Fruit fly (Drosophila melanogaster) S2 (cell line): ENCODE measurements around the gene Trs33.

ENCODE experiments used
- CG8478 ChIP-seq: fragments of >200 bp; optimal IDR thresholded peaks from 2 replicates; lab custom pipeline; 2018
- CTCF ChIP-seq, 2 experiments: fragments of >200 bp; optimal IDR thresholded peaks; 2 replicates each; lab custom pipeline; 2018

Gene Trs33

DNA sequence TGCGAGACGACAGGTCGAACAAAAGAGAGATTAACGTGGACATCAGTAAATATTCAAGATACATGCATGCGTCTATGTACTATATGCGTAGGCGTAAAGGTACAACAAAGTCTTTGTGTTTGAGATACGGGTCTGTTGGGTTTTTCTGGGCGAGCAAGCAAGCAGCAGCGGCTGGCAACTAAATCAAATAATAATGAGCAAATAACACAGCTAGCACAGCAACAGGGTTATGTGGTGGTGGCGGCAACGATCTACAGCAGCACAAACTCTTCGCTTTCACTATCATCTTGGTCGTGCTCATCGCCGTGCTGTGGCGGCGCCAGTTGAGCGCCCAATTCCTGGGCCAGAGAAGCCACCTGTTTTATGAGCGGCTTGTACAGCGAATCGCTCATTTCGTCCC lies 3.2 kb upstream of the Trs33 start:
- no peak for TF ChIP-seq CG8478

- no peak for TF ChIP-seq CTCF (optimal IDR thresholded peaks at IDR 0.05; lab: Kevin White, UChicago)
- no peak for TF ChIP-seq CG8478
Measured at dm6 chr3R:15347822-15348221, 3.0 kb downstream of the Trs33 start, which contains the start of the genes CG42726 and CG42727. Gene CG42726 (plus strand): TSS chr3R:15348048. Gene CG42727 (plus strand): TSS chr3R:15348048.

DNA sequence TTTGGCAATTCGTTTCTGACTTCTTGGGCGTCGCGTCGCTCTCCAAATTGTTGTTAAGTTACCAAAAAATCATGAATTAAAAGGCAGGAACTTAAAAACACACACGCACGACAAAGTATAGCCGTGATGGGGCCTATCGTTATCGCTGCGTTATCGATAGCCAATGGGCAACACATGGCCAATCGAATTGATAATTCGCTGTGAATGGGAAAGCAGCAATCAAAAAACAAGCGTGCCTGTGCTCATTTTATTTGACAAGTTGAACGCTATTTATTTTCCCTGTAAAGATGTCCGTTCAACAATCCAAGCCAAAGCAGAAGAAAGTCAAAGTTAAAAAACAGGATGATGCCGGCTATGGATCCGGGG lies 4.8 kb downstream of the Trs33 start, which contains the start of the genes Surf4 and CG31301:
Surf4 (minus strand) TSS at position 159 of the 366 bp plus-strand sequence.
CG31301 (plus strand) TSS at position 188 of the 366 bp plus-strand sequence.
- TF ChIP-seq CTCF (optimal IDR thresholded peaks at IDR 0.05; lab: Kevin White, UChicago) (no peak), CG8478 (no peak)

dm6 chr3R:15345198-15346017 lies 5.4 kb downstream of the Trs33 start:
- TF ChIP-seq CTCF (optimal IDR thresholded peaks at IDR 0.05; lab: Kevin White, UChicago) (no peak), CG8478 (no peak)

DNA sequence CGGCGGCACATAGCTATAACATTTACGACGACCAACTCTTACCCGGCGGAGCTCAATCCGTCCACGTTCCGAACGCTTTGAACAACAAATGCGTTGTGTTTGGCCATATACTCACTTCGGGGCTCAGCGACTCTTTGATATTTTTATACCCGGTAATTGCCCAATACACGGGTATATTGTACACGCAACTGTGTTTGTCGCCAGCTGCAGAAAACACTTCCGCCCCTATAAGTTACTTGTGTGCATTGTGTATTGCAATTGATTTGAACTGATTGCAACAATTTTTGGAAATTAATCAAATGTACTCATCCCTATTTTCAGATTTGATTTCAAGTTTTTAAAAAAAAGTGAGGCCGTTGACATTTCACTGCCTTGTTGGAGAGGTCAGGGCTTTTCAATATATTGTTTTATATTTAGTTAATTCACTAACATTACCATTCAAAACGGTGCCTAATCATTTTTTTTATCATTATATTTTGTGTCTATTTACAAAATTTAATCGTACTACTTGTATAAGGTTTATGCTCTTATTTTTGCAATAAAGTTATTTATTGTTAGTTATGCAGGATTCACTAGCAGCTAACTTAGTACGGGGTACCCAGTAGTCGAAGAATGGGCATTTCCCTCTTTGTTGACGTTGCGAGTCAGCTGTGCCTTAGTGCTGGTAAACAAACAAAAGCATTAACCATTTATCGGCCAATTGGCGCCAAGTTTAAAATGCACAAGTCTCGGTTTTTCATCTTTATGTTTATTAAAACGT lies 7.7 kb downstream of the Trs33 start, which contains the start of gene Nagk:
Nagk (minus strand) TSS at position 331 of the 760 bp plus-strand sequence.
- TF ChIP-seq CTCF (optimal IDR thresholded peaks at IDR 0.05; lab: Kevin White, UChicago), result no peak

dm6 chr3R:15342432-15342925 lies 8.3 kb downstream of the Trs33 start:
- TF ChIP-seq CG8478 (no peak), CTCF (optimal IDR thresholded peaks at IDR 0.05; lab: Kevin White, UChicago) (no peak)

DNA sequence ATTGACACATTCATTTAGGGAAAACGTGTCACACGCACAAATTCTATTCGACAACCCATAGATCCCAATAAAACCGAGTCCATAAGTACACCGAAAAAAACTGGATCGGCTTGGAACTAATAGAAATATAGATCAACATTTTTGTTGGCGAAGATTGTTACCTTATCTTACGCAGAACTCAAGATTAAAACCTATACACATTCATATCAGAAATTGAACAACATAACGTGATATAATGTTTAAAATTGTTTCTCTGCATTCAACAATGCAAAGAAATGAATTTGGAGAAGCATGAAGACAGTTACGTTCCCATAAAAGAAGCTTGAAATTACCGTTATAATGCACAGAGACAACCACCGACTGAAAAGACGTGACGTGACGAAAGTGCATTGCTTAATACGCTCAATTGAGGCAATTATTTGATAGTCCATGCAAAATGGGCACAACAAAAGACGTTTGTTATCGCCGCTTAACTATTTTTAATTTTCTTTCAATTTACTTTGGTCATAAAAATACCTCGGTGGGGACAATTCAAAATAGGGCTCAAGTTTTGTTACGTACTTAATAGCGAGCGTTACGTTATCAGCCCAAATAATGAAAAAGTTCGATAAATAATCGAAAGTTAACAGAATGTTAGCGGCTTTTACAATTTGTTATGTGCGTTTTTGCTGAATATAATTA lies 10.6 kb downstream of the Trs33 start, which contains the start of gene SerRS-m:
SerRS-m (plus strand) TSS at position 616 of the 681 bp plus-strand sequence.
- no peak for TF ChIP-seq CG8478
- no peak for TF ChIP-seq CTCF (optimal IDR thresholded peaks at IDR 0.05; lab: Kevin White, UChicago)

dm6 chr3R:15339111-15339510 lies 11.7 kb downstream of the Trs33 start:
- TF ChIP-seq CTCF (optimal IDR thresholded peaks at IDR 0.05; lab: Kevin White, UChicago) (no peak), CG8478 (no peak)

DNA sequence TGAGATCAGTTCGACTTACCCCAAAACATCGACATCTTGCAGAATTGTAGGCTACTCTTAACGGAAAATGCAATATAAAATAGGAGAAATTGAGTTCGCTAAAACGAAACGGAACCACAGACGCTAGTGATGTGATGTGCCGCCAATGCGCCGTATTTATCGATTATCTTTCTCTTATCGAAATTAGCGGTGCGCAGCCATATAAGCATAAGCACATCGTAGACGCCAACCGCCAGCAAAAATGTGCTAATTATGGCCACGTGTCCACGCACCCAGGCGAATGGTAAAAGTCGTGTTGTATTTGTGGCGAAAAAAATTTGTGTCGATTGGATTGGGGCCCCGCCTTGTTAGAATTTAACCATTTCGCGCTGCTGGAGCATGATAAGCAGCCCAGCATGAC lies 17.8 kb downstream of the Trs33 start, which contains the start of the genes Fkbp39 and Cyfip:
Fkbp39 (minus strand) TSS at position 140 of the 400 bp plus-strand sequence.
Cyfip (plus strand) TSS at position 273 of the 400 bp plus-strand sequence.
- TF ChIP-seq CTCF (optimal IDR thresholded peaks at IDR 0.05; lab: Kevin White, UChicago) (peak; percentile 41 to 48), CG8478 (no peak)

dm6 chr3R:15330472-15330871 lies 20.3 kb downstream of the Trs33 start, which contains the start of gene mRpL9:
Gene mRpL9 (plus strand): TSS chr3R:15330738.
- no peak for TF ChIP-seq CG8478
- peak; percentile 4 to 23 for TF ChIP-seq CTCF (optimal IDR thresholded peaks at IDR 0.05; lab: Kevin White, UChicago)

dm6 chr3R:15328083-15328779 lies 22.6 kb downstream of the Trs33 start, which contains the start of the genes CG6236 and ea:
Gene CG6236 (minus strand): TSS chr3R:15328269.
Gene ea (plus strand): TSS chr3R:15328729.
- TF ChIP-seq CTCF (optimal IDR thresholded peaks at IDR 0.05; lab: Kevin White, UChicago) (no peak), CG8478 (no peak)

DNA sequence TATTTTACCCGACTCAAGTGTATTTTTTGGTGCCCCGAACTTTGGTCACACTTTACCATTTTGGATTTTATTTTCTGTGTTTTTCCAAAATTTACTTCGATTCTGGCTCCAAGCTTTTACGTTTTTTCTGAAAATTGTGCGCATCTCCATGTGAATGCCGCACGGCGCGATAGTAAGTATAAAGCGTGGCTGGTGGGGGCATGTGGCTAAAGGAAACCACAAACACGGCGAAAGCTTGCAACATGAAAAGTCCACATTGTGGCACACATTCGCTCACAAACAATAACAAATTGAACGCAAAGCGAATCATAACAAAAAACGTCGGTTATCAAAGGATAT lies 30.1 kb downstream of the Trs33 start, which contains the start of gene ear:
ear (plus strand) TSS at position 10 of the 339 bp plus-strand sequence.
- TF ChIP-seq CG8478 (no peak), CTCF (optimal IDR thresholded peaks at IDR 0.05; lab: Kevin White, UChicago) (no peak)

dm6 chr3R:15319912-15320746 lies 30.7 kb downstream of the Trs33 start, which contains the start of the genes CG6276 and CG44040:
Gene CG6276 (minus strand): TSS chr3R:15320069.
Gene CG44040 (plus strand): TSS chr3R:15320378.
- TF ChIP-seq CG8478 (no peak), CTCF (optimal IDR thresholded peaks at IDR 0.05; lab: Kevin White, UChicago) (no peak)
